Fruit fly (Drosophila melanogaster): Measurements from ENCODE around the gene Or85f.

Gene Or85f

dm6 chr3R:9390201-9390600 is 7.8 kb upstream of the Or85f start (continued):
- TF ChIP-seq lab (GFP tag; optimal IDR thresholded peaks at IDR 0.05) (peak; percentile 36), chif (GFP tag; optimal IDR thresholded peaks at IDR 0.05) (no peak), HHEX (GFP tag; optimal IDR thresholded peaks at IDR 0.05) (peak; percentile 43), lov (optimal IDR thresholded peaks at IDR 0.05) (no peak), lov (GFP tag; IDR thresholded peaks at IDR 0.05) (no peak), CG3163 (GFP tag; optimal IDR thresholded peaks at IDR 0.05) (no peak), bowl (GFP tag; IDR thresholded peaks at IDR 0.05) (no peak), tup (GFP tag; optimal IDR thresholded peaks at IDR 0.05) (no peak), toy (GFP tag; IDR thresholded peaks at IDR 0.05) (no peak), gcm2 (GFP tag; optimal IDR thresholded peaks at IDR 0.05) (no peak), CG9437 (GFP tag; optimal IDR thresholded peaks at IDR 0.05) (no peak), Optix (GFP tag; IDR thresholded peaks at IDR 0.05) (no peak), ATbp (GFP tag; optimal IDR thresholded peaks at IDR 0.05) (peak; percentile 50), schlank (tag; optimal IDR thresholded peaks at IDR 0.05) (no peak), cato (GFP tag; optimal IDR thresholded peaks at IDR 0.05; ENCODE audit: borderline replicate concordance) (no peak), zfh1 (GFP tag; IDR thresholded peaks at IDR 0.05) (no peak), lmd (GFP tag; IDR thresholded peaks at IDR 0.05) (no peak), dm (GFP tag; optimal IDR thresholded peaks at IDR 0.05) (no peak), usp (GFP tag; optimal IDR thresholded peaks at IDR 0.05) (no peak), Asciz (GFP tag; optimal IDR thresholded peaks at IDR 0.05) (peak; percentile 4), CG8478 (optimal IDR thresholded peaks at IDR 0.05) (no peak), en (GFP tag; optimal IDR thresholded peaks at IDR 0.05) (no peak), sima (GFP tag; optimal IDR thresholded peaks at IDR 0.05) (no peak), slp2 (GFP tag; optimal IDR thresholded peaks at IDR 0.05) (no peak), CG3995 (GFP tag; optimal IDR thresholded peaks at IDR 0.05) (no peak), CG6813 (GFP tag; optimal IDR thresholded peaks at IDR 0.05) (peak; percentile 51), CG10209 (GFP tag; optimal IDR thresholded peaks at IDR 0.05) (peak; percentile 5), CG17359 (tag; optimal IDR thresholded peaks at IDR 0.05) (no peak), Sry-β (GFP tag; optimal IDR thresholded peaks at IDR 0.05) (no peak), oc (tag; optimal IDR thresholded peaks at IDR 0.05) (peak; percentile 64), CG14050 (GFP tag; IDR thresholded peaks at IDR 0.05) (no peak), zen2 (GFP tag; IDR thresholded peaks at IDR 0.05; ENCODE audit: partially characterized antibody) (no peak), C15 (GFP tag; IDR thresholded peaks at IDR 0.05) (no peak), caup (GFP tag; optimal IDR thresholded peaks at IDR 0.05; ENCODE audit: severe bottlenecking) (peak; percentile 54), CG16813 (GFP tag; IDR thresholded peaks at IDR 0.05; ENCODE audit: partially characterized antibody) (no peak), CG6765 (GFP tag; optimal IDR thresholded peaks at IDR 0.05) (no peak), CG15269 (tag; optimal IDR thresholded peaks at IDR 0.05) (peak; percentile 5), HLH3B (GFP tag; IDR thresholded peaks at IDR 0.05) (no peak; the same call in 1 of the 2 replicates), CG11398 (GFP tag; optimal IDR thresholded peaks at IDR 0.05) (no peak), salm (tag; optimal IDR thresholded peaks at IDR 0.05) (no peak), knrl (GFP tag; IDR thresholded peaks at IDR 0.05; ENCODE audit: partially characterized antibody) (no peak), Oli (tag; optimal IDR thresholded peaks at IDR 0.05) (no peak), Gsc (GFP tag; IDR thresholded peaks at IDR 0.05) (no peak), CG34224 (GFP tag; IDR thresholded peaks at IDR 0.05; ENCODE audit: partially characterized antibody) (no peak), CG9797 (GFP tag; optimal IDR thresholded peaks at IDR 0.05) (no peak), CG17829 (tag; optimal IDR thresholded peaks at IDR 0.05) (no peak), CG1603 (tag; optimal IDR thresholded peaks at IDR 0.05) (no peak), Fer2 (tag; optimal IDR thresholded peaks at IDR 0.05) (no peak), CG9876 (GFP tag; optimal IDR thresholded peaks at IDR 0.05) (no peak), Hmx (GFP tag; optimal IDR thresholded peaks at IDR 0.05) (no peak), Eip74EF (GFP tag; optimal IDR thresholded peaks at IDR 0.05) (no peak)
